Worm (Caenorhabditis elegans) whole organism, L4 larva: ENCODE measurements around the gene prp-38.

ENCODE experiments used
- D1046.2 ChIP-seq: fragments of 200-800 bp; sonication (Bioruptor generic); IDR thresholded peaks from 2 replicates; pipeline ENCODE4 v1.3.6; 2022; ENCODE audit warnings: missing genetic modification characterization, missing compliant biosample characterization
- R02D3.7 ChIP-seq: fragments of 150-350 bp; sonication (generic microtip); optimal IDR thresholded peaks from 3 replicates; lab custom pipeline; 2014; ENCODE audit warnings: missing biosample characterization, missing genetic modification characterization
- T20F7.1 ChIP-seq: fragments of 200-800 bp; sonication (Bioruptor generic); optimal IDR thresholded peaks from 2 replicates; lab custom pipeline; 2018; ENCODE audit warnings: mild to moderate bottlenecking, missing genetic modification characterization, missing compliant biosample characterization
- Y105C5A.15 ChIP-seq: fragments of 200-800 bp; sonication (Bioruptor generic); IDR thresholded peaks from 2 replicates; pipeline ENCODE4 v1.3.6; 2022; ENCODE audit warnings: missing genetic modification characterization, missing compliant biosample characterization
- ZK337.2 ChIP-seq: fragments of 200-800 bp; sonication (Bioruptor generic); IDR thresholded peaks from 2 replicates; pipeline ENCODE4 v1.3.6; 2022; ENCODE audit warnings: missing genetic modification reagents, missing genetic modification characterization, missing compliant biosample characterization
- ZK546.5 ChIP-seq, 2 experiments: sonication (generic microtip); optimal IDR thresholded peaks; 2 replicates each; lab custom pipeline; 2017; ENCODE audit warnings: missing biosample characterization in 2 of 2, missing genetic modification characterization in 2 of 2
- aha-1 ChIP-seq: fragments of 150-350 bp; peaks from one replicate; lab custom pipeline; 2014; ENCODE audit warnings: missing biosample characterization, missing genetic modification characterization
- ama-1 ChIP-seq: fragments of 150-350 bp; optimal IDR thresholded peaks from 2 replicates; lab custom pipeline; 2014; ENCODE audit warnings: inconsistent platforms, mixed read lengths
- arid-1 ChIP-seq: fragments of 200-800 bp; sonication (Bioruptor generic); conservative IDR thresholded peaks from 2 replicates; pipeline ENCODE4 v1.3.6; 2022; ENCODE audit warnings: missing genetic modification reagents, missing genetic modification characterization, missing compliant biosample characterization
- ceh-20 ChIP-seq: fragments of 200-800 bp; sonication (Bioruptor generic); IDR thresholded peaks from 2 replicates; pipeline ENCODE4 v1.3.6; 2022; ENCODE audit warnings: missing genetic modification reagents, missing genetic modification characterization, missing compliant biosample characterization
- ceh-32 ChIP-seq: sonication (generic microtip); optimal IDR thresholded peaks from 2 replicates; lab custom pipeline; 2016; ENCODE audit warnings: mild to moderate bottlenecking, missing genetic modification characterization, missing compliant biosample characterization; ENCODE audit not compliant: poor library complexity
- ceh-44 ChIP-seq: fragments of 200-800 bp; sonication (Bioruptor generic); IDR thresholded peaks from 2 replicates; pipeline ENCODE4 v1.3.6; 2022; ENCODE audit warnings: missing genetic modification reagents, missing genetic modification characterization, missing compliant biosample characterization
- ceh-62 ChIP-seq: sonication (generic microtip); optimal IDR thresholded peaks from 2 replicates; lab custom pipeline; 2017; ENCODE audit warnings: missing biosample characterization, missing genetic modification characterization
- cey-2 ChIP-seq: sonication (generic microtip); optimal IDR thresholded peaks from 3 replicates; lab custom pipeline; 2017; ENCODE audit warnings: missing genetic modification characterization, mild to moderate bottlenecking, missing compliant biosample characterization, antibody characterized with exemption, borderline replicate concordance; ENCODE audit not compliant: insufficient read depth
- ctbp-1 ChIP-seq: fragments of 200-800 bp; sonication (Bioruptor generic); IDR thresholded peaks from 2 replicates; pipeline ENCODE4 v1.3.6; 2022; ENCODE audit warnings: missing genetic modification reagents, missing genetic modification characterization, missing compliant biosample characterization
- daf-12 ChIP-seq: fragments of 150-350 bp; optimal IDR thresholded peaks from 2 replicates; lab custom pipeline; 2014; ENCODE audit warnings: missing biosample characterization, missing genetic modification reagents, missing genetic modification characterization
- dpl-1 ChIP-seq: fragments of 150-350 bp; optimal IDR thresholded peaks from 2 replicates; lab custom pipeline; 2014; ENCODE audit warnings: missing biosample characterization, missing genetic modification reagents, missing genetic modification characterization
- duxl-1 ChIP-seq: sonication (generic microtip); optimal IDR thresholded peaks from 2 replicates; lab custom pipeline; 2016; ENCODE audit warnings: mild to moderate bottlenecking, missing genetic modification characterization, moderate library complexity, missing compliant biosample characterization; ENCODE audit not compliant: poor library complexity
- egl-27 ChIP-seq: sonication (generic microtip); optimal IDR thresholded peaks from 3 replicates; lab custom pipeline; 2017; ENCODE audit warnings: missing biosample characterization, missing genetic modification reagents, missing genetic modification characterization
- fkh-10 ChIP-seq: fragments of 150-350 bp; optimal IDR thresholded peaks from 2 replicates; lab custom pipeline; 2014; ENCODE audit warnings: missing biosample characterization, missing genetic modification reagents, missing genetic modification characterization
- fos-1 ChIP-seq: fragments of 150-350 bp; optimal IDR thresholded peaks from 2 replicates; lab custom pipeline; 2014; ENCODE audit warnings: missing biosample characterization, missing genetic modification characterization
- hif-1 ChIP-seq, 2 experiments: sonication (generic microtip); optimal IDR thresholded peaks; 2 replicates each; lab custom pipeline; 2016 to 2017; ENCODE audit warnings: missing compliant biosample characterization in 2 of 2, missing genetic modification characterization in 2 of 2, missing genetic modification reagents in 2 of 2, missing genotype in 2 of 2, mild to moderate bottlenecking in 1 of 2
- jun-1 ChIP-seq: fragments of 150-350 bp; optimal IDR thresholded peaks from 2 replicates; lab custom pipeline; 2014; ENCODE audit warnings: missing biosample characterization, missing genetic modification reagents, missing genetic modification characterization
- lim-7 ChIP-seq: fragments of 200-800 bp; sonication (Bioruptor generic); IDR thresholded peaks from 2 replicates; pipeline ENCODE4 v1.3.6; 2022; ENCODE audit warnings: missing genetic modification characterization, missing compliant biosample characterization
- lin-1 ChIP-seq: fragments of 200-800 bp; sonication (Bioruptor generic); IDR thresholded peaks from 2 replicates; pipeline ENCODE4 v1.3.6; 2022; ENCODE audit warnings: missing genetic modification reagents, missing genetic modification characterization, missing compliant biosample characterization
- lin-15B ChIP-seq: fragments of 150-350 bp; sonication (generic microtip); optimal IDR thresholded peaks from 3 replicates; lab custom pipeline; 2014; ENCODE audit warnings: missing biosample characterization, missing genetic modification characterization
- lin-38 ChIP-seq: fragments of 200-800 bp; sonication (Bioruptor generic); IDR thresholded peaks from 2 replicates; pipeline ENCODE4 v1.3.6; 2022; ENCODE audit warnings: missing genetic modification reagents, missing genetic modification characterization, missing compliant biosample characterization
- lin-39 ChIP-seq: fragments of 150-350 bp; optimal IDR thresholded peaks from 2 replicates; lab custom pipeline; 2014; ENCODE audit warnings: missing biosample characterization, missing genetic modification reagents, missing genetic modification characterization
- lsy-2 ChIP-seq, 2 experiments: fragments of 150-350 bp in 1 of 2; sonication (generic microtip) in 1 of 2; optimal IDR thresholded peaks; 2 replicates each; lab custom pipeline; 2014 to 2017; ENCODE audit warnings: missing biosample characterization in 2 of 2, missing genetic modification characterization in 2 of 2
- madf-5 ChIP-seq, 2 experiments: fragments of 200-800 bp; sonication (Bioruptor generic); IDR thresholded peaks; 2 replicates each; pipeline ENCODE4 v1.3.6; 2022; ENCODE audit warnings: missing compliant biosample characterization in 2 of 2, missing genetic modification characterization in 2 of 2
- madf-9 ChIP-seq: fragments of 200-800 bp; sonication (Bioruptor generic); conservative IDR thresholded peaks from 2 replicates; pipeline ENCODE4 v1.3.6; 2022; ENCODE audit warnings: missing genetic modification reagents, missing genetic modification characterization, missing compliant biosample characterization
- mdt-29 ChIP-seq: fragments of 200-800 bp; sonication (Bioruptor generic); IDR thresholded peaks from 2 replicates; pipeline ENCODE4 v1.3.6; 2022; ENCODE audit warnings: missing genetic modification reagents, missing genetic modification characterization, missing compliant biosample characterization
- mep-1 ChIP-seq: fragments of 150-350 bp; sonication (generic microtip); optimal IDR thresholded peaks from 3 replicates; lab custom pipeline; 2014; ENCODE audit warnings: missing biosample characterization, missing genetic modification characterization
- mes-2 ChIP-seq: sonication (generic microtip); optimal IDR thresholded peaks from 2 replicates; lab custom pipeline; 2016; ENCODE audit warnings: missing genotype, mild to moderate bottlenecking, missing genetic modification characterization, missing compliant biosample characterization; ENCODE audit not compliant: poor library complexity, severe bottlenecking
- nhr-102 ChIP-seq: sonication (generic microtip); optimal IDR thresholded peaks from 2 replicates; lab custom pipeline; 2016; ENCODE audit warnings: mild to moderate bottlenecking, missing genetic modification characterization, moderate library complexity, missing compliant biosample characterization
- nhr-237 ChIP-seq: sonication (generic microtip); optimal IDR thresholded peaks from 2 replicates; lab custom pipeline; 2017; ENCODE audit warnings: missing biosample characterization, missing genetic modification characterization
- nhr-41 ChIP-seq: fragments of 200-800 bp; sonication (Bioruptor generic); IDR thresholded peaks from 2 replicates; pipeline ENCODE4 v1.3.6; 2022; ENCODE audit warnings: missing genetic modification reagents, missing genetic modification characterization, missing compliant biosample characterization
- nhr-42 ChIP-seq: fragments of 200-800 bp; sonication (Bioruptor generic); IDR thresholded peaks from 2 replicates; pipeline ENCODE4 v1.3.6; 2022; ENCODE audit warnings: missing genetic modification characterization, missing compliant biosample characterization
- nhr-48 ChIP-seq: sonication (generic microtip); optimal IDR thresholded peaks from 2 replicates; lab custom pipeline; 2016; ENCODE audit warnings: mild to moderate bottlenecking, missing genetic modification characterization, missing compliant biosample characterization
- nhr-76 ChIP-seq: fragments of 150-350 bp; optimal IDR thresholded peaks from 2 replicates; lab custom pipeline; 2014; ENCODE audit warnings: missing biosample characterization, missing genetic modification characterization
- pqm-1 ChIP-seq: sonication (generic microtip); optimal IDR thresholded peaks from 2 replicates; lab custom pipeline; 2017; ENCODE audit warnings: missing biosample characterization, missing genetic modification characterization
- rbr-2 ChIP-seq: sonication (generic microtip); optimal IDR thresholded peaks from 2 replicates; lab custom pipeline; 2016; ENCODE audit warnings: missing genotype, missing genetic modification characterization, missing compliant biosample characterization
- sdz-12 ChIP-seq: fragments of 200-800 bp; sonication (Bioruptor generic); optimal IDR thresholded peaks from 2 replicates; lab custom pipeline; 2018; ENCODE audit warnings: mild to moderate bottlenecking, missing genetic modification characterization, missing compliant biosample characterization
- set-16 ChIP-seq: fragments of 200-800 bp; sonication (Bioruptor generic); IDR thresholded peaks from 2 replicates; pipeline ENCODE4 v1.3.6; 2022; ENCODE audit warnings: missing genetic modification reagents, missing genetic modification characterization, missing compliant biosample characterization
- snpc-1.2 ChIP-seq: fragments of 200-800 bp; sonication (Bioruptor generic); IDR thresholded peaks from 2 replicates; pipeline ENCODE4 v1.3.6; 2022; ENCODE audit warnings: missing genetic modification reagents, missing genetic modification characterization, missing compliant biosample characterization
- tra-1 ChIP-seq: fragments of 200-800 bp; sonication (Bioruptor generic); IDR thresholded peaks from 2 replicates; pipeline ENCODE4 v1.3.6; 2022; ENCODE audit warnings: missing genetic modification reagents, missing genetic modification characterization, missing compliant biosample characterization
- unc-39 ChIP-seq: sonication (generic microtip); optimal IDR thresholded peaks from 2 replicates; lab custom pipeline; 2017; ENCODE audit warnings: missing biosample characterization, missing genetic modification characterization
- unc-62 ChIP-seq, 3 experiments: fragments of 150-350 bp in 1 of 3; sonication (generic microtip); optimal IDR thresholded peaks in 2 of 3; peaks in 1 of 3; 1 replicate in 1 of 3; 2 replicates in 2 of 3; lab custom pipeline; 2014 to 2017; ENCODE audit warnings: missing biosample characterization in 3 of 3, missing genetic modification characterization in 3 of 3, missing genetic modification reagents in 3 of 3, missing genotype in 1 of 3
- zfp-2 ChIP-seq: sonication (generic microtip); optimal IDR thresholded peaks from 2 replicates; lab custom pipeline; 2016; ENCODE audit warnings: mild to moderate bottlenecking, missing genetic modification characterization, missing compliant biosample characterization
- zfp-3 ChIP-seq: fragments of 200-800 bp; sonication (Bioruptor generic); conservative IDR thresholded peaks from 2 replicates; pipeline ENCODE4 v1.3.6; 2022; ENCODE audit warnings: missing genetic modification reagents, missing genetic modification characterization, missing compliant biosample characterization

Gene prp-38

DNA sequence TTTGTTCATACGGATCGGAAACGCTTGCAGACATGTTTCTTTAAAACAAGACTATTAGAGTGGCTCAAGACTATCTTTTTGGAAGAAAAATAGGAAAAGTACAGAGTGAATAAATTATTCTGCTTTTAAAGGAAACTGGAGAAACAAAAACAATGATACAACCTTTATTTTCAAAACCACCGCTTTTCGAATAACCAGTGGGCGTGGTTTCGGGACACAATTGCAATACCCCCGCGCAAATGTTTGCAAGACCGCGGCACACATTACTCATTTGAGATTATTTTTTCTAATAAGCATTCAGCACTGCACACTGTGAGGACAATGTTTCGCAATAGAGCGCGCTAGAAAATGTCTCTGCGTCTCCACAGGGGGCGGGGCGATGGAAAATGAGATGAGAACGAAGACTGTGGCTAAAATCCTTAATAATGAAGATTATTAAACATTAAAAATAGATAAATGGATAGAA lies 2.1 kb upstream of the prp-38 start, which contains the start of gene plrg-1 (continued):
- TF ChIP-seq nhr-41 (GFP tag; lab: Robert Waterston, UW): peak; percentile 29; the same call in 1 of the 2 replicates
- peak; percentile 95 for TF ChIP-seq aha-1 (tag; lab: Kevin White, UChicago)
- peak; percentile 78 for TF ChIP-seq nhr-48 (tag; lab: Kevin White, UChicago)
- TF ChIP-seq R02D3.7 (tag; lab: Kevin White, UChicago): no peak
- TF ChIP-seq dpl-1 (GFP tag; lab: Kevin White, UChicago): peak; percentile 82
- peak in 1 of 2 experiments; percentile 80 for TF ChIP-seq hif-1 (tag; optimal IDR thresholded peaks at IDR 0.05; lab: Kevin White, UChicago)
- no peak for TF ChIP-seq nhr-237 (tag; lab: Kevin White, UChicago)
- peak; percentile 50 to 89 for TF ChIP-seq lsy-2 (tag; optimal IDR thresholded peaks at IDR 0.05; lab: Kevin White, UChicago)
- no peak for TF ChIP-seq T20F7.1 (GFP tag; lab: Kevin White, UChicago)
- no peak for TF ChIP-seq sdz-12
- peak; percentile 50 for TF ChIP-seq fkh-10 (GFP tag; lab: Kevin White, UChicago)
- TF ChIP-seq mep-1: peak; percentile 93
- no peak for TF ChIP-seq ceh-32 (tag; lab: Kevin White, UChicago)
- no peak for TF ChIP-seq ZK337.2 (GFP tag; lab: Robert Waterston, UW)
- TF ChIP-seq mdt-29: no peak
- peak in 1 of 2 experiments; percentile 65; a peak in 1 of 4 replicates for TF ChIP-seq madf-5 (GFP tag; IDR thresholded peaks at IDR 0.05; lab: Robert Waterston, UW)
- TF ChIP-seq ceh-44 (GFP tag; lab: Robert Waterston, UW): peak; percentile 89
- TF ChIP-seq ceh-62 (tag; lab: Kevin White, UChicago): no peak
- TF ChIP-seq lin-15B (tag; lab: Kevin White, UChicago): peak; percentile 87
- TF ChIP-seq nhr-42: peak; percentile 71; the same call in 1 of the 2 replicates
- peak; percentile 91 for TF ChIP-seq arid-1 (GFP tag; lab: Robert Waterston, UW)
- peak; percentile 43 for TF ChIP-seq jun-1 (tag; lab: Kevin White, UChicago)
- TF ChIP-seq nhr-102 (tag; lab: Kevin White, UChicago): peak; percentile 85
- TF ChIP-seq mes-2 (tag; lab: Kevin White, UChicago): peak; percentile 97
- TF ChIP-seq rbr-2 (tag; lab: Kevin White, UChicago): peak; percentile 85
- peak in 1 of 2 experiments; percentile 7 for TF ChIP-seq ZK546.5 (tag; optimal IDR thresholded peaks at IDR 0.05; lab: Kevin White, UChicago)
- peak; percentile 89 for TF ChIP-seq ceh-20
- TF ChIP-seq egl-27 (tag; lab: Kevin White, UChicago): no peak
- peak; percentile 41 for TF ChIP-seq pqm-1 (tag; lab: Kevin White, UChicago)
- no peak for TF ChIP-seq D1046.2 (GFP tag; lab: Robert Waterston, UW)
- TF ChIP-seq duxl-1 (tag; lab: Kevin White, UChicago): peak; percentile 90
- no peak for TF ChIP-seq daf-12 (tag; lab: Kevin White, UChicago)
- no peak for TF ChIP-seq ama-1 (lab: Kevin White, UChicago)
- no peak for TF ChIP-seq cey-2 (tag; lab: Kevin White, UChicago)
- TF ChIP-seq ctbp-1 (GFP tag; lab: Robert Waterston, UW): peak; percentile 88
- peak; percentile 67; the same call in 1 of the 2 replicates for TF ChIP-seq snpc-1.2 (GFP tag; lab: Robert Waterston, UW)
- TF ChIP-seq madf-9 (GFP tag; lab: Robert Waterston, UW): peak; percentile 66
- TF ChIP-seq unc-62 (GFP tag; optimal IDR thresholded peaks at IDR 0.05 in 1 of 2; lab: Kevin White, UChicago): peak in 1 of 2 experiments; percentile 69
- no peak for TF ChIP-seq unc-62 (tag; optimal IDR thresholded peaks at IDR 0.05; lab: Kevin White, UChicago)
- TF ChIP-seq lin-1: peak; percentile 88
- TF ChIP-seq zfp-2 (tag; lab: Kevin White, UChicago): no peak
- TF ChIP-seq zfp-3 (GFP tag; lab: Robert Waterston, UW): peak; percentile 81
- TF ChIP-seq fos-1 (tag; lab: Kevin White, UChicago): no peak
- peak; percentile 81 for TF ChIP-seq tra-1 (GFP tag; lab: Robert Waterston, UW)
- TF ChIP-seq lim-7: peak; percentile 54; the same call in 1 of the 2 replicates
- no peak for TF ChIP-seq Y105C5A.15 (GFP tag; lab: Robert Waterston, UW)
- TF ChIP-seq lin-38 (GFP tag; lab: Robert Waterston, UW): peak; percentile 93
- TF ChIP-seq unc-39 (tag; lab: Kevin White, UChicago): no peak
- TF ChIP-seq lin-39 (tag; lab: Kevin White, UChicago): no peak
- TF ChIP-seq nhr-76: no peak
- no peak for TF ChIP-seq set-16 (GFP tag; lab: Robert Waterston, UW)
